Worm (Caenorhabditis elegans): ENCODE results near the gene gem-1.

Gene gem-1

ce11 chrX:13356469-13356868 lies 20.3 kb downstream of the gem-1 start:
- TF ChIP-seq B0310.2 (tag; optimal IDR thresholded peaks at IDR 0.05): no peak
- no peak for TF ChIP-seq ets-7 (tag; optimal IDR thresholded peaks at IDR 0.05)
- TF ChIP-seq ceh-36 (tag; optimal IDR thresholded peaks at IDR 0.05): no peak
- no peak for TF ChIP-seq scrt-1 (GFP tag; IDR thresholded peaks at IDR 0.05)

- no peak for TF ChIP-seq pes-1 (GFP tag; IDR thresholded peaks at IDR 0.05)
- no peak for TF ChIP-seq ceh-13 (GFP tag; optimal IDR thresholded peaks at IDR 0.05)
These were observed 22.0 kb downstream of the gem-1 start for ce11 chrX:13354672-13355407.

ce11 chrX:13353530-13353929 lies 23.3 kb downstream of the gem-1 start:
- no peak for TF ChIP-seq tra-4 (tag; optimal IDR thresholded peaks at IDR 0.05)
- no peak for TF ChIP-seq scrt-1 (GFP tag; IDR thresholded peaks at IDR 0.05)
- TF ChIP-seq ets-7 (tag; optimal IDR thresholded peaks at IDR 0.05): no peak
- TF ChIP-seq hnd-1 (tag; optimal IDR thresholded peaks at IDR 0.05): no peak
- TF ChIP-seq ama-1 (optimal IDR thresholded peaks at IDR 0.05): no peak
- no peak for TF ChIP-seq hmg-4 (GFP tag; optimal IDR thresholded peaks at IDR 0.05)
- TF ChIP-seq tbx-37 (GFP tag; conservative IDR thresholded peaks at IDR 0.05): no peak
- no peak for TF ChIP-seq pes-1 (GFP tag; IDR thresholded peaks at IDR 0.05)
- no peak for TF ChIP-seq aly-1 (tag; optimal IDR thresholded peaks at IDR 0.05)
- TF ChIP-seq tbx-11 (GFP tag; IDR thresholded peaks at IDR 0.05): no peak
- TF ChIP-seq ceh-13 (GFP tag; optimal IDR thresholded peaks at IDR 0.05): no peak
- no peak for TF ChIP-seq hmbx-1 (tag; optimal IDR thresholded peaks at IDR 0.05)
- TF ChIP-seq sea-1 (GFP tag; conservative IDR thresholded peaks at IDR 0.05): no peak
- no peak for TF ChIP-seq F13C5.2 (tag; optimal IDR thresholded peaks at IDR 0.05)
- no peak for TF ChIP-seq flt-1 (GFP tag; IDR thresholded peaks at IDR 0.05)

ce11 chrX:13352164-13352563 lies 24.6 kb downstream of the gem-1 start:
- no peak for TF ChIP-seq tbx-11 (GFP tag; IDR thresholded peaks at IDR 0.05)
- TF ChIP-seq hnd-1 (tag; optimal IDR thresholded peaks at IDR 0.05): no peak
- no peak for TF ChIP-seq B0310.2 (tag; optimal IDR thresholded peaks at IDR 0.05)
- no peak for TF ChIP-seq ceh-36 (tag; optimal IDR thresholded peaks at IDR 0.05)
- TF ChIP-seq tra-4 (tag; optimal IDR thresholded peaks at IDR 0.05): no peak
- TF ChIP-seq flt-1 (GFP tag; IDR thresholded peaks at IDR 0.05): no peak
- no peak for TF ChIP-seq aly-1 (tag; optimal IDR thresholded peaks at IDR 0.05)
- TF ChIP-seq ceh-13 (GFP tag; optimal IDR thresholded peaks at IDR 0.05): no peak
- TF ChIP-seq pes-1 (GFP tag; IDR thresholded peaks at IDR 0.05): no peak
- no peak for TF ChIP-seq F13C5.2 (tag; optimal IDR thresholded peaks at IDR 0.05)
- no peak for TF ChIP-seq tbx-37 (GFP tag; conservative IDR thresholded peaks at IDR 0.05)
- TF ChIP-seq scrt-1 (GFP tag; IDR thresholded peaks at IDR 0.05): no peak
- TF ChIP-seq sea-1 (GFP tag; conservative IDR thresholded peaks at IDR 0.05): no peak
- TF ChIP-seq hmg-4 (GFP tag; optimal IDR thresholded peaks at IDR 0.05): no peak
- TF ChIP-seq ets-7 (tag; optimal IDR thresholded peaks at IDR 0.05): no peak

ce11 chrX:13350804-13351747 lies 25.7 kb downstream of the gem-1 start, which contains the start of gene mxl-3:
Gene mxl-3, minus strand, starts transcription at chrX:13350804.
- TF ChIP-seq flt-1 (GFP tag; IDR thresholded peaks at IDR 0.05) (no peak), aly-1 (tag; optimal IDR thresholded peaks at IDR 0.05) (no peak), ceh-36 (tag; optimal IDR thresholded peaks at IDR 0.05) (no peak), pes-1 (GFP tag; IDR thresholded peaks at IDR 0.05) (no peak), hmbx-1 (tag; optimal IDR thresholded peaks at IDR 0.05) (no peak), ceh-13 (GFP tag; optimal IDR thresholded peaks at IDR 0.05) (no peak)

- TF ChIP-seq F13C5.2 (tag; optimal IDR thresholded peaks at IDR 0.05) (no peak), tra-4 (tag; optimal IDR thresholded peaks at IDR 0.05) (no peak), pes-1 (GFP tag; IDR thresholded peaks at IDR 0.05) (no peak), hmbx-1 (tag; optimal IDR thresholded peaks at IDR 0.05) (no peak), B0310.2 (tag; optimal IDR thresholded peaks at IDR 0.05) (no peak), flt-1 (GFP tag; IDR thresholded peaks at IDR 0.05) (no peak), hmg-4 (GFP tag; optimal IDR thresholded peaks at IDR 0.05) (no peak)
These were observed 26.5 kb downstream of the gem-1 start for ce11 chrX:13350123-13350798.

ce11 chrX:13349230-13350122 lies 27.3 kb downstream of the gem-1 start:
- TF ChIP-seq hmg-4 (GFP tag; optimal IDR thresholded peaks at IDR 0.05) (no peak), hnd-1 (tag; optimal IDR thresholded peaks at IDR 0.05) (no peak), F13C5.2 (tag; optimal IDR thresholded peaks at IDR 0.05) (no peak), tbx-11 (GFP tag; IDR thresholded peaks at IDR 0.05) (no peak), hmbx-1 (tag; optimal IDR thresholded peaks at IDR 0.05) (no peak), ets-7 (tag; optimal IDR thresholded peaks at IDR 0.05) (no peak), sea-1 (GFP tag; conservative IDR thresholded peaks at IDR 0.05) (no peak), ama-1 (optimal IDR thresholded peaks at IDR 0.05) (no peak), tra-4 (tag; optimal IDR thresholded peaks at IDR 0.05) (no peak)

Data from whole organism, early embryonic.